Worm (Caenorhabditis elegans): ENCODE measurements around the gene pdzd-8.
A peak's percentile ranks its signal among the peaks of the same experiment; 100 is the strongest.

The pdzd-8 gene

DNA sequence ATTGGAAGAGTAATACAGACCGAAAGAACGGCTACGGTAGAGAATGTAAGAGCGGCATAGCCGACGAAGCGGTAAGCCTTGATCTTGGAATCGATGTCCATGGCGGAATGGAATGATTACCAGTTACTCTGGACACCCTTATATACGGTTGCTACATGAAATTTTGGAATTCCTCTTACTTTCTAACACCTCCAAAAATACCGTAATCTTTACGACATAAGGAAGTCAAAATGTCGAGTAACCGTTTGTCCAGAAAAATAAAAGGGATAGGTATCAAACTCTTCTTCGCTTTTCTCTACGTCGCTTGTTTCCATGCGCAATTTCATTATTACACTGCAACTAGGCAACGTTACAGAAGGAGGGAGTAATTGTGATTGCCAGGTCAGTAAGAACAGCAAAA is 4.4 kb downstream of the pdzd-8 start, which contains the start of gene col-119:
col-119 (minus strand) TSS at position 101 of the 400 bp plus-strand sequence.
- TF ChIP-seq blmp-1 (tag; optimal IDR thresholded peaks at IDR 0.05) (no peak), mep-1 (tag; optimal IDR thresholded peaks at IDR 0.05) (no peak), ces-1 (GFP tag; optimal IDR thresholded peaks at IDR 0.05) (no peak)

DNA sequence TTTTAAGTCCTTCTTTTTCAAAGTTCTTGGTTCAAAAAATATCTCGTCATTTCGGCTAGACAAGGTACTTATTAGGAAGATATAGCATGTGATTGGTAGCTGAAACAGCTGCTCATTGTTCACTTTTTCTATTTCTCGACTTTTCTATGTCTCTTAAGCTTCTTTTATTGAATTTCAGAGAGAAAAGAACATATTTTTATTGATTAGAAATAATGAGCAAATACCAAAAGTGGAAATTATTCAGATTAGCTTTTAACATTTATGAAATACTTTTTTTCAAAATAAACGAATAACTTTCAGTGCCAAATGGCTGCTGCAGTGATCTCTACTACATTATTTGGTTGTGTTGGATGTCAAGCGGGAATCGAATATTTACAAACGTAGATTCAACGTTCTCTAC is 9.2 kb downstream of the pdzd-8 start, which contains the start of gene nstp-1:
nstp-1 (plus strand) TSS at position 301 of the 400 bp plus-strand sequence.
- TF ChIP-seq snpc-4 (tag; optimal IDR thresholded peaks at IDR 0.05) (no peak), ceh-39 (tag; optimal IDR thresholded peaks at IDR 0.05) (no peak), ces-1 (GFP tag; optimal IDR thresholded peaks at IDR 0.05) (no peak), mls-2 (tag; optimal IDR thresholded peaks at IDR 0.05) (no peak), zip-8 (tag; optimal IDR thresholded peaks at IDR 0.05) (no peak), flh-1 (GFP tag; optimal IDR thresholded peaks at IDR 0.05) (no peak), ztf-11 (tag; optimal IDR thresholded peaks at IDR 0.05) (no peak), ham-2 (GFP tag; optimal IDR thresholded peaks at IDR 0.05) (no peak), bed-3 (GFP tag; optimal IDR thresholded peaks at IDR 0.05) (no peak), elt-1 (tag; optimal IDR thresholded peaks at IDR 0.05; ENCODE audit: borderline replicate concordance, insufficient read depth) (no peak), drap-1 (GFP tag; optimal IDR thresholded peaks at IDR 0.05) (no peak), sem-2 (GFP tag; optimal IDR thresholded peaks at IDR 0.05) (no peak), sptf-1 (tag; optimal IDR thresholded peaks at IDR 0.05) (no peak), lin-32 (GFP tag; optimal IDR thresholded peaks at IDR 0.05) (no peak), unc-120 (tag; optimal IDR thresholded peaks at IDR 0.05; ENCODE audit: poor library complexity, severe bottlenecking) (no peak)

- TF ChIP-seq cnd-1 (tag; optimal IDR thresholded peaks at IDR 0.05) (no peak), nhr-12 (tag; optimal IDR thresholded peaks at IDR 0.05) (no peak), elt-1 (tag; optimal IDR thresholded peaks at IDR 0.05; ENCODE audit: borderline replicate concordance, insufficient read depth) (no peak), pha-4 (tag; optimal IDR thresholded peaks at IDR 0.05) (no peak), hlh-1 (tag; optimal IDR thresholded peaks at IDR 0.05) (peak; percentile 91), sem-2 (GFP tag; optimal IDR thresholded peaks at IDR 0.05) (no peak), ceh-39 (tag; optimal IDR thresholded peaks at IDR 0.05) (no peak), zip-8 (tag; optimal IDR thresholded peaks at IDR 0.05) (no peak), ces-1 (GFP tag; optimal IDR thresholded peaks at IDR 0.05) (peak; percentile 10)
Measured at ce11 chrIV:8986761-8987316, 11.5 kb downstream of the pdzd-8 start, which contains the start of gene bre-1. Gene bre-1, plus strand, starts transcription at chrIV:8987266.

DNA sequence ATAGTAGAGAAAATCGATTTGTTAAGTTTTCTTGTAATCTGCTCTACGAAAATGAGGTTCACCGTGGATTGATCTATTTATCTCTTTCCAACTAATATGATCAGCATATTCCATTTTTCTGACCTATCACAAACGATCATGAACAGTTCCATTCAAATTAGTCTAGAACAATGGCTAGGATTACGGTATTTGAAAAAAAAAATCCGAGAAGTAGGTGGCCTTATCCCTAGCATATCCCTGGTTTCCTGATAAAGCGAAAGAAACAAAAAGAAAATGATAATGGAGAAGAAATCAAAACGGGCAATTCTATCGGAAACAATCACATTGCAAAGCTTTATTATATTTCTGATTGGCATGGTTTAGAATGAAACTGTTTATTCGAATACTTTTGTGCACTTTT is 17.5 kb downstream of the pdzd-8 start, which contains the start of gene mltn-12:
mltn-12 (plus strand) TSS at position 301 of the 400 bp plus-strand sequence.
- TF ChIP-seq bed-3 (GFP tag; optimal IDR thresholded peaks at IDR 0.05) (no peak), nhr-76 (tag; optimal IDR thresholded peaks at IDR 0.05) (no peak), lsy-2 (tag; optimal IDR thresholded peaks at IDR 0.05) (no peak), ces-1 (GFP tag; optimal IDR thresholded peaks at IDR 0.05) (no peak), elt-3 (tag; optimal IDR thresholded peaks at IDR 0.05) (no peak), blmp-1 (tag; optimal IDR thresholded peaks at IDR 0.05) (no peak), mls-2 (tag; optimal IDR thresholded peaks at IDR 0.05) (no peak), nhr-28 (tag; optimal IDR thresholded peaks at IDR 0.05) (no peak), unc-120 (tag; optimal IDR thresholded peaks at IDR 0.05; ENCODE audit: poor library complexity, severe bottlenecking) (no peak), nhr-237 (tag; optimal IDR thresholded peaks at IDR 0.05) (no peak)

DNA sequence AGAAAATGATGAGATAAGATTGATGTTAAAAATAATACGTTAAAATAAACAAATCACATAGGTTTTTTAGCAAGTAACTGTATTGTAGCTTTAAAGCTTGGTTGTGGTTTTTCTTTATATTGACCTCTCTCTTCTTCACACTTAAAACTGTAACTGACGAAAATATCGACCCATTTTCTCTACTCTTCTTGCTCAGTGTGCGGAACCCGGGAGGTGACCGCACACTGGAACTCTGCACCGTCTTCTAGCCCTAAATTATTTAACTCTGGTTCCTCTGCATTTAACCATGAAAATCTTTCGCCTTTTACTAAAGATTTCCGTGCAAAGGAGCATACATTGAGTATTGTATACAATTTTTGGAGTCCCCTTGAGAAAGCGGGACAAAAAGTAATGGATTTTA is 19.2 kb downstream of the pdzd-8 start:
- TF ChIP-seq elt-3 (tag; optimal IDR thresholded peaks at IDR 0.05) (no peak), ceh-83 (GFP tag; optimal IDR thresholded peaks at IDR 0.05) (no peak), lin-32 (GFP tag; optimal IDR thresholded peaks at IDR 0.05) (no peak), tbx-8 (GFP tag; optimal IDR thresholded peaks at IDR 0.05) (no peak), ces-1 (GFP tag; optimal IDR thresholded peaks at IDR 0.05) (no peak), unc-120 (tag; optimal IDR thresholded peaks at IDR 0.05; ENCODE audit: poor library complexity, severe bottlenecking) (no peak), mep-1 (tag; optimal IDR thresholded peaks at IDR 0.05) (no peak), cnd-1 (tag; optimal IDR thresholded peaks at IDR 0.05) (no peak), sem-2 (GFP tag; optimal IDR thresholded peaks at IDR 0.05) (no peak), M03D4.4 (tag; optimal IDR thresholded peaks at IDR 0.05) (no peak), unc-39 (tag; optimal IDR thresholded peaks at IDR 0.05) (no peak), ztf-11 (tag; optimal IDR thresholded peaks at IDR 0.05) (no peak)

Measured in whole organism, mixed stage, embryonic.